Fruit fly (Drosophila melanogaster): Measurements from ENCODE around the gene CG32485.
A peak's percentile ranks its signal among the peaks of the same experiment; 100 is the strongest.

The CG32485 gene

DNA sequence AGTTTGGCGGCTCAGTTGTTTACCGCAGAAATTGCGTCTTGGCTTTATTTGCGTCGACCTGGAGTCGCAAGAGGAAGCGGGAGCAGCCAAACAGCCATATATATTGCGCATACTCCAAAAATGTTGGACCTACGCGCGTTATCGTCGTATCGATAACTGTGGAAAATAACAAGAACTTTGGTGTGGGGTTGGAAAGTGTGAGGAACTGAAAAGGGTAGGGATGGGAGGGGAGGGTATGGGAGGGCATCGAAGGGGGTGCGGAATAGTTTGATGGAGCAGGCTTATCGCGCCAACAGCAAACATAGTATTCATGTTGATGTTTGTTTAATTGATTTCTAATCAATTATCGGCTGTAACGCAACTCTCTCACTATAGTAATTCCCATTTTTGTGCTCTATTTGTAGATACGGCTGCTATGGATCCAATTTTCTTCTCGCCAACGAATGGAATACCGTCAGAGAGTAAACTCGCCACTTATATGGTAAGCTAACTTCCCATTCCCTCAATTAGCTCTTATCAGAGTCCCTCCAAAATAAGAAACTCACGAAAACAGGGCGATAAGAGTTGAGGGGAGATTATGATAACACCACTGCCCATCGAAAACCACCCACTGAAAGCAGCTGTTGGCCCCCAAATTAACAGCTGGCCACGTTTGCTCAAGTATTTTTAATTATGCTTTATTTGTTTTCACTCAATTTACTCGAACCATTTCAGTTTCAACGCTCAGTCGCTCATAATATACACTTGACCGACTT is 33.4 kb downstream of the CG32485 start (continued):
- TF ChIP-seq HLH4C (GFP tag; IDR thresholded peaks at IDR 0.05; ENCODE audit: partially characterized antibody) (0 out of 3 replicates have a peak, but pooled peaks have one; percentile 19), Mad (GFP tag; optimal IDR thresholded peaks at IDR 0.05) (no peak), Fer2 (tag; optimal IDR thresholded peaks at IDR 0.05) (peak; percentile 10), tio (GFP tag; optimal IDR thresholded peaks at IDR 0.05) (no peak), grau (tag; optimal IDR thresholded peaks at IDR 0.05) (peak; percentile 19), pnt (GFP tag; optimal IDR thresholded peaks at IDR 0.05) (peak; percentile 53), gcm (GFP tag; optimal IDR thresholded peaks at IDR 0.05) (no peak), Ets97D (GFP tag; optimal IDR thresholded peaks at IDR 0.05) (no peak), Lim3 (GFP tag; IDR thresholded peaks at IDR 0.05) (peak; percentile 43; the same call in 1 of the 2 replicates), Xbp1 (GFP tag; optimal IDR thresholded peaks at IDR 0.05) (no peak), maf-S (GFP tag; optimal IDR thresholded peaks at IDR 0.05) (no peak), lab (GFP tag; optimal IDR thresholded peaks at IDR 0.05) (peak; percentile 95), ttk (GFP tag; IDR thresholded peaks at IDR 0.05) (peak; percentile 46; the same call in 1 of the 2 replicates), CG13424 (tag; optimal IDR thresholded peaks at IDR 0.05) (peak; percentile 25), vvl (GFP tag; IDR thresholded peaks at IDR 0.05) (peak; percentile 69), Spps (tag; optimal IDR thresholded peaks at IDR 0.05) (peak; percentile 47), bab2 (GFP tag; optimal IDR thresholded peaks at IDR 0.05) (peak; percentile 52), CG11247 (GFP tag; IDR thresholded peaks at IDR 0.05) (no peak), pita (GFP tag; optimal IDR thresholded peaks at IDR 0.05) (no peak), CG4424 (GFP tag; optimal IDR thresholded peaks at IDR 0.05) (peak; percentile 55), Poxn (GFP tag; IDR thresholded peaks at IDR 0.05) (no peak), cas (GFP tag; IDR thresholded peaks at IDR 0.05) (no peak), CG18476 (GFP tag; optimal IDR thresholded peaks at IDR 0.05) (no peak), Nf-YC (tag; optimal IDR thresholded peaks at IDR 0.05) (peak; percentile 18), CG5953 (GFP tag; IDR thresholded peaks at IDR 0.05) (peak; percentile 64), Med (GFP tag) (peak; percentile 88), BEAF-32 (GFP tag; optimal IDR thresholded peaks at IDR 0.05) (no peak), chif (GFP tag; optimal IDR thresholded peaks at IDR 0.05) (peak; percentile 13 to 28), D19B (GFP tag; optimal IDR thresholded peaks at IDR 0.05) (no peak), CG3995 (GFP tag; optimal IDR thresholded peaks at IDR 0.05) (no peak), dm (GFP tag; optimal IDR thresholded peaks at IDR 0.05) (peak; percentile 11), Myb (GFP tag; optimal IDR thresholded peaks at IDR 0.05) (peak; percentile 17), ERR (GFP tag; optimal IDR thresholded peaks at IDR 0.05) (peak; percentile 31), Chrac-16 (GFP tag; optimal IDR thresholded peaks at IDR 0.05) (no peak), pb (GFP tag; optimal IDR thresholded peaks at IDR 0.05) (no peak), E2f2 (GFP tag; IDR thresholded peaks at IDR 0.05) (0 out of 2 replicates have a peak, but pooled peaks have one; percentile 28), CHES-1-like (GFP tag; optimal IDR thresholded peaks at IDR 0.05) (peak; percentile 50), CG17912 (GFP tag; optimal IDR thresholded peaks at IDR 0.05) (no peak), gro (GFP tag; optimal IDR thresholded peaks at IDR 0.05) (no peak), Oli (tag; optimal IDR thresholded peaks at IDR 0.05) (no peak), CG13775 (GFP tag; optimal IDR thresholded peaks at IDR 0.05) (peak; percentile 3), CG30403 (GFP tag; optimal IDR thresholded peaks at IDR 0.05) (no peak), esg (GFP tag; conservative IDR thresholded peaks at IDR 0.05) (no peak), Kr (GFP tag; optimal IDR thresholded peaks at IDR 0.05) (peak; percentile 76), z (GFP tag; IDR thresholded peaks at IDR 0.05) (peak; percentile 80), Antp (GFP tag; optimal IDR thresholded peaks at IDR 0.05) (peak; percentile 37), CG32532 (GFP tag; IDR thresholded peaks at IDR 0.05) (peak; percentile 45), seq (GFP tag; IDR thresholded peaks at IDR 0.05) (peak; percentile 61; the same call in 1 of the 2 replicates), bowl (GFP tag; IDR thresholded peaks at IDR 0.05) (peak; percentile 25; the same call in 1 of the 2 replicates), Usf (GFP tag; optimal IDR thresholded peaks at IDR 0.05) (no peak)

Data from whole organism, embryonic.